Fruit fly (Drosophila melanogaster): ENCODE measurements around the gene Axn.

The Axn gene

dm6 chr3R:30021559-30022451 is 837 bp upstream of the Axn start, which contains the start of gene Mgat2:
Mgat2 (minus strand) TSS chr3R:30022221.
- TF ChIP-seq foxo (GFP tag; optimal IDR thresholded peaks at IDR 0.05) (no peak), Vsx2 (GFP tag; optimal IDR thresholded peaks at IDR 0.05; ENCODE audit: partially characterized antibody) (peak; percentile 26), Rel (GFP tag; optimal IDR thresholded peaks at IDR 0.05) (no peak), Rel (tag; optimal IDR thresholded peaks at IDR 0.05) (peak; percentile 70), Dif (GFP tag; optimal IDR thresholded peaks at IDR 0.05; ENCODE audit: partially characterized antibody) (peak; percentile 81), Jra (GFP tag; optimal IDR thresholded peaks at IDR 0.05) (peak; percentile 59), CG32264 (GFP tag; optimal IDR thresholded peaks at IDR 0.05) (no peak), Dfd (GFP tag; optimal IDR thresholded peaks at IDR 0.05) (no peak), br (GFP tag; optimal IDR thresholded peaks at IDR 0.05) (peak; percentile 19), dl (GFP tag; optimal IDR thresholded peaks at IDR 0.05; ENCODE audit: insufficient read depth in 1 of 2, partially characterized antibody in 2 of 2) (peak in 1 of 2 experiments; percentile 41), psq (GFP tag; optimal IDR thresholded peaks at IDR 0.05) (peak; percentile 11), Sp1 (GFP tag; optimal IDR thresholded peaks at IDR 0.05) (peak; percentile 57), lola (GFP tag; optimal IDR thresholded peaks at IDR 0.05) (no peak)

dm6 chr3R:30023445-30023844 is 803 bp downstream of the Axn start:
- TF ChIP-seq Myc (optimal IDR thresholded peaks at IDR 0.05) (no peak), HLH106 (tag; optimal IDR thresholded peaks at IDR 0.05) (no peak), pan (optimal IDR thresholded peaks at IDR 0.05) (no peak), psq (GFP tag; optimal IDR thresholded peaks at IDR 0.05) (no peak), dl (GFP tag; optimal IDR thresholded peaks at IDR 0.05; ENCODE audit: insufficient read depth in 1 of 2, partially characterized antibody in 2 of 2) (no peak), Dfd (GFP tag; optimal IDR thresholded peaks at IDR 0.05) (no peak), OdsH (GFP tag; optimal IDR thresholded peaks at IDR 0.05) (no peak), Hr83 (GFP tag; optimal IDR thresholded peaks at IDR 0.05; ENCODE audit: poor library complexity, severe bottlenecking) (no peak), ey (GFP tag; optimal IDR thresholded peaks at IDR 0.05) (no peak), CG32264 (GFP tag; optimal IDR thresholded peaks at IDR 0.05) (no peak), rgr (GFP tag; optimal IDR thresholded peaks at IDR 0.05) (no peak), Sp1 (GFP tag; optimal IDR thresholded peaks at IDR 0.05) (no peak), lola (GFP tag; optimal IDR thresholded peaks at IDR 0.05) (no peak), dsf (GFP tag; optimal IDR thresholded peaks at IDR 0.05; ENCODE audit: borderline replicate concordance) (no peak), brk (GFP tag; optimal IDR thresholded peaks at IDR 0.05) (no peak), GATAd (GFP tag; optimal IDR thresholded peaks at IDR 0.05) (no peak)

- no peak for TF ChIP-seq Rel (GFP tag; optimal IDR thresholded peaks at IDR 0.05)
- no peak for TF ChIP-seq Rel (tag; optimal IDR thresholded peaks at IDR 0.05)
- TF ChIP-seq foxo (GFP tag; optimal IDR thresholded peaks at IDR 0.05): no peak
- no peak for TF ChIP-seq CG9705 (GFP tag; optimal IDR thresholded peaks at IDR 0.05)
- TF ChIP-seq Vsx2 (GFP tag; optimal IDR thresholded peaks at IDR 0.05; ENCODE audit: partially characterized antibody): no peak
- TF ChIP-seq dmrt93B (GFP tag; optimal IDR thresholded peaks at IDR 0.05): no peak
- no peak for TF ChIP-seq psq (GFP tag; optimal IDR thresholded peaks at IDR 0.05)
- TF ChIP-seq Dif (GFP tag; optimal IDR thresholded peaks at IDR 0.05; ENCODE audit: partially characterized antibody): no peak
- no peak for TF ChIP-seq Dfd (GFP tag; optimal IDR thresholded peaks at IDR 0.05)
- no peak for TF ChIP-seq CrebA (GFP tag; optimal IDR thresholded peaks at IDR 0.05; ENCODE audit: borderline replicate concordance)
- no peak for TF ChIP-seq Sp1 (GFP tag; optimal IDR thresholded peaks at IDR 0.05)
- TF ChIP-seq sage (GFP tag; optimal IDR thresholded peaks at IDR 0.05): no peak
- TF ChIP-seq rgr (GFP tag; optimal IDR thresholded peaks at IDR 0.05): no peak
Observed at dm6 chr3R:30030061-30030460, 7.4 kb downstream of the Axn start.

dm6 chr3R:30032281-30032680 is 9.6 kb downstream of the Axn start:
- TF ChIP-seq psq (GFP tag; optimal IDR thresholded peaks at IDR 0.05): no peak

dm6 chr3R:30036609-30037008 is 14.0 kb downstream of the Axn start, which contains the start of gene ZIPIC:
ZIPIC (minus strand) TSS chr3R:30036870.
- TF ChIP-seq Sp1 (GFP tag; optimal IDR thresholded peaks at IDR 0.05) (no peak), GATAd (GFP tag; optimal IDR thresholded peaks at IDR 0.05) (no peak), Abd-B (GFP tag; optimal IDR thresholded peaks at IDR 0.05) (no peak), psq (GFP tag; optimal IDR thresholded peaks at IDR 0.05) (no peak)

All from whole organism, wandering third instar larva.